Fruit fly (Drosophila melanogaster) whole organism, embryonic: ENCODE results near the gene GstD8.

Source experiments
- ATbp ChIP-seq: fragments of 200-800 bp; sonication (Bioruptor generic); optimal IDR thresholded peaks from 2 replicates; lab custom pipeline; 2017; ENCODE audit warnings: missing biosample characterization, mild to moderate bottlenecking, missing genetic modification characterization, missing genetic modification reagents
- Awh ChIP-seq: fragments of 200-800 bp; sonication (Bioruptor generic); IDR thresholded peaks from 2 replicates; pipeline ENCODE4, ENCODE4 v1.3.6; 2022; ENCODE audit warnings: missing biosample characterization, missing genetic modification characterization
- Bgb ChIP-seq: fragments of 200-800 bp; sonication (Bioruptor generic); IDR thresholded peaks from 2 replicates; pipeline ENCODE4 v1.3.6; 2022; ENCODE audit warnings: missing biosample characterization, missing genetic modification characterization; ENCODE audit not compliant: partially characterized antibody
- CG11504 ChIP-seq: fragments of 200-800 bp; sonication (Bioruptor generic); optimal IDR thresholded peaks from 3 replicates; lab custom pipeline; 2019; ENCODE audit warnings: missing biosample characterization, mild to moderate bottlenecking, missing genetic modification characterization, moderate library complexity
- CG11723 ChIP-seq: fragments of 200-800 bp; sonication (Bioruptor generic); optimal IDR thresholded peaks from 2 replicates; lab custom pipeline; 2017; ENCODE audit warnings: missing biosample characterization, mild to moderate bottlenecking, missing genetic modification characterization
- CG12104 ChIP-seq: fragments of 200-800 bp; sonication (Bioruptor generic); optimal IDR thresholded peaks from 3 replicates; lab custom pipeline; 2016; ENCODE audit warnings: missing biosample characterization, missing genetic modification characterization
- CG12155 ChIP-seq: fragments of 200-800 bp; sonication (Bioruptor generic); optimal IDR thresholded peaks from 3 replicates; lab custom pipeline; 2016; ENCODE audit warnings: missing biosample characterization, missing genetic modification characterization
- CG13296 ChIP-seq: fragments of 200-800 bp; sonication (Bioruptor generic); optimal IDR thresholded peaks from 3 replicates; lab custom pipeline; 2018; ENCODE audit warnings: missing biosample characterization, mild to moderate bottlenecking, missing genetic modification characterization
- CG14860 ChIP-seq: fragments of 200-800 bp; sonication (Bioruptor generic); IDR thresholded peaks from 3 replicates; pipeline ENCODE4 v1.3.6; 2022; ENCODE audit warnings: missing biosample characterization, missing genetic modification characterization; ENCODE audit not compliant: partially characterized antibody
- CG14965 ChIP-seq: fragments of 200-800 bp; sonication (Bioruptor generic); optimal IDR thresholded peaks from 2 replicates; lab custom pipeline; 2016; ENCODE audit warnings: missing biosample characterization, missing genetic modification characterization, borderline replicate concordance
- CG15601 ChIP-seq: fragments of 200-800 bp; sonication (Bioruptor generic); optimal IDR thresholded peaks from 3 replicates; lab custom pipeline; 2019; ENCODE audit warnings: missing biosample characterization, mild to moderate bottlenecking, missing genetic modification characterization, moderate library complexity
- CG16815 ChIP-seq: fragments of 200-800 bp; sonication (Bioruptor generic); optimal IDR thresholded peaks from 3 replicates; lab custom pipeline; 2017; ENCODE audit warnings: missing biosample characterization, mild to moderate bottlenecking, missing genetic modification characterization
- CG17361 ChIP-seq: fragments of 200-800 bp; sonication (Bioruptor generic); IDR thresholded peaks from 3 replicates; pipeline ENCODE4 v1.3.6; 2022; ENCODE audit warnings: missing biosample characterization, missing genetic modification characterization
- CG17802 ChIP-seq: fragments of 200-800 bp; sonication (Bioruptor generic); optimal IDR thresholded peaks from 2 replicates; lab custom pipeline; 2018; ENCODE audit warnings: missing biosample characterization, mild to moderate bottlenecking, missing genetic modification characterization, moderate library complexity
- CG1792 ChIP-seq: fragments of 200-800 bp; sonication (Bioruptor generic); optimal IDR thresholded peaks from 2 replicates; lab custom pipeline; 2016; ENCODE audit warnings: missing biosample characterization, missing genetic modification characterization
- CG31441 ChIP-seq: fragments of 200-800 bp; sonication (Bioruptor generic); IDR thresholded peaks from 2 replicates; pipeline ENCODE4 v1.3.6; 2022; ENCODE audit warnings: missing biosample characterization, missing genetic modification characterization
- CG3163 ChIP-seq: fragments of 200-800 bp; sonication (Bioruptor generic); optimal IDR thresholded peaks from 3 replicates; lab custom pipeline; 2016; ENCODE audit warnings: missing biosample characterization, missing genetic modification characterization
- CG6654 ChIP-seq: fragments of 200-800 bp; sonication (Bioruptor generic); optimal IDR thresholded peaks from 2 replicates; lab custom pipeline; 2017; ENCODE audit warnings: missing biosample characterization, mild to moderate bottlenecking, missing genetic modification characterization
- CG7357 ChIP-seq: fragments of 200-800 bp; sonication (Bioruptor generic); IDR thresholded peaks from 3 replicates; pipeline ENCODE4 v1.3.6; 2022; ENCODE audit warnings: missing biosample characterization, missing genetic modification characterization
- CG8281 ChIP-seq: fragments of 200-800 bp; sonication (Bioruptor generic); optimal IDR thresholded peaks from 2 replicates; lab custom pipeline; 2018; ENCODE audit warnings: missing biosample characterization, mild to moderate bottlenecking, missing genetic modification characterization, moderate library complexity
- CG8290 ChIP-seq, 3 experiments: fragments of 200-800 bp; sonication (Bioruptor generic); optimal IDR thresholded peaks; 2 replicates each; lab custom pipeline; 2016 to 2019; ENCODE audit warnings: missing biosample characterization in 3 of 3, missing genetic modification characterization in 3 of 3, mild to moderate bottlenecking in 2 of 3, moderate library complexity in 1 of 3
- CG8478 ChIP-seq: fragments of >200 bp; optimal IDR thresholded peaks from 2 replicates; lab custom pipeline; 2018
- CG8924 ChIP-seq: fragments of 200-800 bp; optimal IDR thresholded peaks from 3 replicates; lab custom pipeline; 2019; ENCODE audit warnings: missing biosample characterization, mild to moderate bottlenecking, missing genetic modification characterization, moderate library complexity
- D ChIP-seq, 2 experiments: fragments of 200-800 bp in 1 of 2; fragments of >200 bp in 1 of 2; sonication (Bioruptor generic) in 1 of 2; optimal IDR thresholded peaks; 2 replicates in 1 of 2; 3 replicates in 1 of 2; lab custom pipeline; 2017; ENCODE audit warnings: mild to moderate bottlenecking in 1 of 2, missing biosample characterization in 1 of 2, missing genetic modification characterization in 1 of 2, missing genetic modification reagents in 1 of 2
- Fer1 ChIP-seq: fragments of 200-800 bp; sonication (Bioruptor generic); optimal IDR thresholded peaks from 2 replicates; lab custom pipeline; 2017; ENCODE audit warnings: missing biosample characterization, mild to moderate bottlenecking, missing genetic modification characterization
- Gsc ChIP-seq: fragments of 200-800 bp; sonication (Bioruptor generic); IDR thresholded peaks from 2 replicates; pipeline ENCODE4 v1.3.6; 2022; ENCODE audit warnings: missing biosample characterization, missing genetic modification characterization
- Hr51 ChIP-seq, 2 experiments: fragments of 200-800 bp; sonication (Bioruptor generic); optimal IDR thresholded peaks; 2 replicates in 1 of 2; 3 replicates in 1 of 2; lab custom pipeline; 2016 to 2018; ENCODE audit warnings: missing biosample characterization in 2 of 2, missing genetic modification characterization in 2 of 2, mild to moderate bottlenecking in 1 of 2, moderate library complexity in 1 of 2
- Lpt ChIP-seq: fragments of >200 bp; optimal IDR thresholded peaks from 2 replicates; lab custom pipeline; 2018; ENCODE audit warnings: missing biosample characterization, missing genetic modification characterization
- MBD-R2 ChIP-seq: fragments of 200-800 bp; sonication (Bioruptor generic); IDR thresholded peaks from 2 replicates; pipeline ENCODE4 v1.3.6; 2022; ENCODE audit warnings: missing biosample characterization, missing genetic modification characterization
- Nf-YC ChIP-seq: fragments of 200-800 bp; optimal IDR thresholded peaks from 3 replicates; lab custom pipeline; 2019; ENCODE audit warnings: missing biosample characterization, mild to moderate bottlenecking, missing genetic modification characterization, moderate library complexity
- Trl ChIP-seq, 3 experiments: fragments of >200 bp in 2 of 3; fragments of 200-800 bp in 1 of 3; sonication (Bioruptor generic) in 1 of 3; optimal IDR thresholded peaks; 2 replicates in 1 of 3; 3 replicates in 2 of 3; lab custom pipeline; 2016 to 2017; ENCODE audit warnings: missing biosample characterization in 1 of 3, missing genetic modification characterization in 1 of 3
- Xbp1 ChIP-seq: fragments of 200-800 bp; sonication (Bioruptor generic); optimal IDR thresholded peaks from 3 replicates; lab custom pipeline; 2016; ENCODE audit warnings: missing biosample characterization, mild to moderate bottlenecking, missing genetic modification characterization
- al ChIP-seq: fragments of 200-800 bp; sonication (Bioruptor generic); IDR thresholded peaks from 2 replicates; pipeline ENCODE4 v1.3.6; 2022; ENCODE audit warnings: missing biosample characterization, missing genetic modification characterization
- aop ChIP-seq: fragments of 200-800 bp; sonication (Bioruptor generic); IDR thresholded peaks from 2 replicates; pipeline ENCODE4 v1.3.6; 2022; ENCODE audit warnings: missing biosample characterization, missing genetic modification characterization
- bsh ChIP-seq, 2 experiments: fragments of 200-800 bp; sonication (Bioruptor generic); optimal IDR thresholded peaks; 2 replicates each; lab custom pipeline; 2017 to 2018; ENCODE audit warnings: mild to moderate bottlenecking in 2 of 2, missing biosample characterization in 2 of 2, missing genetic modification characterization in 2 of 2, moderate library complexity in 1 of 2
- corto ChIP-seq: fragments of 200-800 bp; sonication (Bioruptor generic); optimal IDR thresholded peaks from 2 replicates; lab custom pipeline; 2016; ENCODE audit warnings: missing biosample characterization, mild to moderate bottlenecking, missing genetic modification characterization, moderate library complexity
- croc ChIP-seq: fragments of 200-800 bp; sonication (Bioruptor generic); conservative IDR thresholded peaks from 3 replicates; pipeline ENCODE4 v1.3.6; 2022; ENCODE audit warnings: missing biosample characterization, missing genetic modification characterization
- danr ChIP-seq: fragments of 200-800 bp; sonication (Bioruptor generic); IDR thresholded peaks from 2 replicates; pipeline ENCODE4 v1.3.6; 2022; ENCODE audit warnings: missing biosample characterization, missing genetic modification characterization
- dm ChIP-seq: fragments of 200-800 bp; sonication (Bioruptor generic); optimal IDR thresholded peaks from 3 replicates; lab custom pipeline; 2016; ENCODE audit warnings: missing biosample characterization, missing genetic modification characterization
- dysf ChIP-seq: fragments of 200-800 bp; sonication (Bioruptor generic); IDR thresholded peaks from 3 replicates; pipeline ENCODE4 v1.3.6; 2022; ENCODE audit warnings: missing biosample characterization, missing genetic modification characterization
- h ChIP-seq: fragments of >200 bp; optimal IDR thresholded peaks from 2 replicates; lab custom pipeline; 2017
- mam ChIP-seq: fragments of 200-800 bp; sonication (Bioruptor generic); optimal IDR thresholded peaks from 3 replicates; lab custom pipeline; 2016; ENCODE audit warnings: missing biosample characterization, missing genetic modification characterization
- phol ChIP-seq: fragments of 200-800 bp; sonication (Bioruptor generic); optimal IDR thresholded peaks from 3 replicates; lab custom pipeline; 2018; ENCODE audit warnings: missing biosample characterization, mild to moderate bottlenecking, missing genetic modification characterization, moderate library complexity
- prd ChIP-seq, 3 experiments: fragments of >200 bp in 2 of 3; fragments of 200-800 bp in 1 of 3; sonication (Bioruptor generic) in 1 of 3; optimal IDR thresholded peaks in 2 of 3; IDR thresholded peaks in 1 of 3; 2 replicates in 2 of 3; 3 replicates in 1 of 3; pipeline versions ENCODE4 v1.3.6 to Lab custom; 2017 to 2022; ENCODE audit warnings: missing biosample characterization in 1 of 3, missing genetic modification characterization in 1 of 3
- sc ChIP-seq, 3 experiments: fragments of >200 bp in 2 of 3; fragments of 200-800 bp in 1 of 3; sonication (Bioruptor generic) in 1 of 3; optimal IDR thresholded peaks; 2 replicates in 2 of 3; 3 replicates in 1 of 3; lab custom pipeline; 2017; ENCODE audit warnings: mild to moderate bottlenecking in 1 of 3, missing biosample characterization in 1 of 3, missing genetic modification characterization in 1 of 3, missing genetic modification reagents in 1 of 3
- sd ChIP-seq: fragments of 200-800 bp; sonication (Bioruptor generic); optimal IDR thresholded peaks from 3 replicates; lab custom pipeline; 2018; ENCODE audit warnings: missing biosample characterization, mild to moderate bottlenecking, missing genetic modification characterization, moderate library complexity
- seq ChIP-seq: fragments of 200-800 bp; sonication (Bioruptor generic); IDR thresholded peaks from 2 replicates; pipeline ENCODE4 v1.3.6; 2022; ENCODE audit warnings: missing biosample characterization, missing genetic modification characterization
- wek ChIP-seq: fragments of 200-800 bp; sonication (Bioruptor generic); optimal IDR thresholded peaks from 3 replicates; lab custom pipeline; 2018; ENCODE audit warnings: missing biosample characterization, mild to moderate bottlenecking, missing genetic modification characterization, moderate library complexity
- yki ChIP-seq: fragments of >200 bp; optimal IDR thresholded peaks from 3 replicates; lab custom pipeline; 2018

The GstD8 gene

DNA sequence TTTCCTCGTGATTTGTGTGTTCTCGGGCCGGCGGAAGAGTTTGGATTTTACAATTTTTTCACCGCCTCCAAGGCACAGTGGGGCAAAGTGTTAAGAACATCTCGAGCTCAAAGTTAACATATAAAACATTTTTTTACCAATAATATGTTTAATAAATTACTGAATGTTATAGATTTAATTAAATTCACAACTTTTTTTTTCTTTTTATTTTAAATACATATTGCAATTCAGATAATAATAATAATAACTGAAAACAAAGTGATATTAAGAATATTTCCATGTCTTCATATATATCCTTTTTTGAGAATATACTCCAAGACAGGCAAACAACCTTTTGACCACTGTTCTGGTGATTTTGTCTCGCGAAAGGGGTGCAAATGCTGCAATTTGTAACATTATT is 33.8 kb upstream of the GstD8 start (continued):
- TF ChIP-seq CG7357 (GFP tag; lab: Robert Waterston, UW) (no peak), al (GFP tag; lab: Robert Waterston, UW) (no peak), yki (lab: Kevin White, UChicago) (no peak), CG11504 (tag; lab: Kevin White, UChicago) (peak; percentile 58), Trl (optimal IDR thresholded peaks at IDR 0.05; lab: Kevin White, UChicago) (no peak), Trl (GFP tag; optimal IDR thresholded peaks at IDR 0.05; lab: Kevin White, UChicago) (no peak), Gsc (GFP tag; lab: Robert Waterston, UW) (no peak), CG8478 (lab: Kevin White, UChicago) (no peak), Awh (GFP tag; lab: Robert Waterston, UW) (no peak), CG14860 (GFP tag; lab: Robert Waterston, UW) (no peak), CG8281 (no peak), prd (optimal IDR thresholded peaks at IDR 0.05; lab: Kevin White, UChicago) (no peak), prd (GFP tag; IDR thresholded peaks at IDR 0.05; lab: Robert Waterston, UW) (peak; percentile 32; the same call in 1 of the 3 replicates), aop (no peak), CG31441 (peak; percentile 62; the same call in 1 of the 2 replicates), croc (no peak), ATbp (GFP tag; lab: Kevin White, UChicago) (no peak), CG17802 (tag; lab: Kevin White, UChicago) (no peak), phol (tag; lab: Kevin White, UChicago) (peak; percentile 41), Nf-YC (tag; lab: Kevin White, UChicago) (no peak), dm (no peak), CG12104 (peak; percentile 12), CG12155 (GFP tag; lab: Kevin White, UChicago) (no peak), CG13296 (GFP tag; lab: Kevin White, UChicago) (no peak), CG3163 (GFP tag; lab: Kevin White, UChicago) (no peak), Xbp1 (GFP tag; lab: Kevin White, UChicago) (no peak), Lpt (no peak), Hr51 (GFP tag; optimal IDR thresholded peaks at IDR 0.05; lab: Kevin White, UChicago) (peak in 1 of 2 experiments; percentile 20), CG6654 (GFP tag; lab: Kevin White, UChicago) (no peak), D (optimal IDR thresholded peaks at IDR 0.05; lab: Kevin White, UChicago) (no peak), D (GFP tag; optimal IDR thresholded peaks at IDR 0.05; lab: Kevin White, UChicago) (peak; percentile 26), h (lab: Kevin White, UChicago) (no peak), corto (GFP tag; lab: Kevin White, UChicago) (no peak), danr (GFP tag; lab: Robert Waterston, UW) (no peak), CG11723 (no peak), Fer1 (GFP tag; lab: Kevin White, UChicago) (no peak), dysf (GFP tag; lab: Robert Waterston, UW) (no peak), CG8924 (tag; lab: Kevin White, UChicago) (peak; percentile 30), mam (GFP tag; lab: Kevin White, UChicago) (no peak), CG14965 (no peak), sd (tag; lab: Kevin White, UChicago) (no peak), CG15601 (peak; percentile 7), CG16815 (no peak), CG1792 (no peak), CG17361 (GFP tag; lab: Robert Waterston, UW) (0 out of 3 replicates have a peak, but pooled peaks have one; percentile 36), sc (optimal IDR thresholded peaks at IDR 0.05; lab: Kevin White, UChicago) (no peak), sc (GFP tag; optimal IDR thresholded peaks at IDR 0.05; lab: Kevin White, UChicago) (no peak), MBD-R2 (GFP tag; lab: Robert Waterston, UW) (no peak), Bgb (GFP tag; lab: Robert Waterston, UW) (no peak), wek (GFP tag; lab: Kevin White, UChicago) (no peak), bsh (GFP tag; optimal IDR thresholded peaks at IDR 0.05; lab: Kevin White, UChicago) (peak in 1 of 2 experiments; percentile 31), seq (GFP tag; lab: Robert Waterston, UW) (no peak), CG8290 (GFP tag; optimal IDR thresholded peaks at IDR 0.05; lab: Kevin White, UChicago) (no peak), CG8290 (tag; optimal IDR thresholded peaks at IDR 0.05; lab: Kevin White, UChicago) (no peak)
